Worm (Caenorhabditis elegans) whole organism, dauer: ENCODE data around the gene F57B9.3.

Experiments used
- unc-62 ChIP-seq: sonication (generic microtip); optimal IDR thresholded peaks from 2 replicates; lab custom pipeline; 2017; ENCODE audit warnings: missing biosample characterization, missing genetic modification reagents, missing genetic modification characterization

Gene F57B9.3

ce11 chrIII:6935269-6936017, 4.2 kb upstream of the F57B9.3 start, which contains the start of the genes F57B9.8 and coq-2:
F57B9.8 (minus strand) TSS chrIII:6935319.
coq-2 (plus strand) TSS chrIII:6935967.
- TF ChIP-seq unc-62: no peak

- TF ChIP-seq unc-62: no peak
These were observed 5.7 kb downstream of the F57B9.3 start for ce11 chrIII:6945319-6945718.

DNA sequence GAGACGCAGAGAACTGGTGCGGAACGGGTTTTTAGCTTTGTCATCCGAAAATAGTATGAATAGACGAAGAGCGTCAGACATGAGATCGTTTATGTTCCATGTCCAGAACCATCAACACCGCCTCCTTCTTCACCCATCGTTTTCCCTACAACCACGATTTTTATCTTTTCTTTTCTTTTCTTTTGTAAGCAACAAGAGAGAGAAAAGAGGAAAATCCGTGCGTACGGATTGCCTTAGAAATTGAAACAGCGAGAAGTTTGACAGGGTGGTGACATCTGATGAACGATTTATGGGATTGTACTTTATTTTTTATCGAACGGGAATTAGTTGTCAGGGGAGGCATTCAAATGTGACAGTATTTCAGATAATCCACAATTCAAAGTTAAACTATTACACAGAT, 6.1 kb downstream of the F57B9.3 start, which contains the start of gene abu-13:
TSS of gene abu-13 (minus strand) at position 152 of the 400 bp plus-strand sequence.
- no peak for TF ChIP-seq unc-62

DNA sequence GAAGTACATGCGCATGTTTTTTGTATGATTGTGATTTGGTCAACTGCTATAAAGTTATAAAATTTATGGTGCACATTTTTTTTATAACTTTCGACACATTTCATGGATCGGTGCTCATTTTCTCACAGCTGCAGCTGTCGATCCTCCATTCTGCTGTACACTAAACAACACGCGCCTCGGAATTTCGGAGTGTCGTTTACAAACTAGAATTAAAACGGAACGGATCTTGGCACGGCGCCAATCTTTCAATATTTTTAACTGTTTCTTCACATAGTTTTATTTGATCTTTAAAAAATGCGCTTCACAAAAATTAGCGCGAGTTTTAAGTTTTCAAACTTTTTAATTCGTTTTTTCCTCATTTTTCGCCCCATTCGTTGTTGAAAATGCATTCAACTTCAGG, 6.8 kb downstream of the F57B9.3 start, which contains the start of gene let-711:
TSS of gene let-711 (plus strand) at position 337 of the 400 bp plus-strand sequence.
- no peak for TF ChIP-seq unc-62

ce11 chrIII:6947896-6948295, 8.3 kb downstream of the F57B9.3 start:
- TF ChIP-seq unc-62: no peak

DNA sequence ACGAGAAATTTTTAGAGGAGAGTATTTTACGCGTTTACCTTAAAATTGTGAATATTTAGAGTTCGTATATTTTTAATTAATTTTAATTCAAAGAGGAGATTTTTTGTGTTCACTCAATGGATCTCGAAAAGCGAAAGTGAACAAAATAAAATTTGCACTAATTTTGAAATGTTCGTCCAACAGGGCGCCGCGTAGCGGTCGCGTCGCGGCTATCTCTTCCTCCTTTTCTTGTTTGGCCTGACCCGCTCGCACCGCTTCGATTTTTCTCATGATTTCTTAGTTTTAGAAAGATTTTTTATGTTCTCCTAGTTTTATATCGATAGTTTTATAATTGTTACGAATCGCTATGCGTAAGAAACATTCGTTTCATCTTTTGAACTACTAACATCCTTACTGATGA, 11.8 kb downstream of the F57B9.3 start:
- TF ChIP-seq unc-62: no peak

ce11 chrIII:6953373-6953772, 13.8 kb downstream of the F57B9.3 start:
- no peak for TF ChIP-seq unc-62

- TF ChIP-seq unc-62: no peak
These were observed 14.4 kb downstream of the F57B9.3 start for ce11 chrIII:6953978-6954377.

DNA sequence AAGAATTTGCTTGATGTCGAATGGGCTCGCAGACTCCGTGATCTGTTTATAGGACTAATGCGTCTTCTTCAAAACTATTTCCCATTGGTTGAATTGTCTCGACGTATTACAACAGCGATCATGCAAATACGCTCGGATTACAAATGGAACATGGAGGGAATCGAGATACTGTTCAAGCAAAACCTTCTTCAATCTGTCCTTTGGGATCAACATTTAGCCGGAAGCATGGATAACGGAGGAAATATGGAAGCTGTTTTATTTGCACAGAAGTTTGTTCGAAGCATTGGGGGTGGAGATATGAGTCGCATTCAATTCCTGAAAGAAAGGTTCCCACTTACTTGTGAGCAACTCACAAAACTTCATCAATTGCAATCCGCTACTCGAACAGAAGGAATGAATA, 16.1 kb downstream of the F57B9.3 start:
- TF ChIP-seq unc-62: no peak

DNA sequence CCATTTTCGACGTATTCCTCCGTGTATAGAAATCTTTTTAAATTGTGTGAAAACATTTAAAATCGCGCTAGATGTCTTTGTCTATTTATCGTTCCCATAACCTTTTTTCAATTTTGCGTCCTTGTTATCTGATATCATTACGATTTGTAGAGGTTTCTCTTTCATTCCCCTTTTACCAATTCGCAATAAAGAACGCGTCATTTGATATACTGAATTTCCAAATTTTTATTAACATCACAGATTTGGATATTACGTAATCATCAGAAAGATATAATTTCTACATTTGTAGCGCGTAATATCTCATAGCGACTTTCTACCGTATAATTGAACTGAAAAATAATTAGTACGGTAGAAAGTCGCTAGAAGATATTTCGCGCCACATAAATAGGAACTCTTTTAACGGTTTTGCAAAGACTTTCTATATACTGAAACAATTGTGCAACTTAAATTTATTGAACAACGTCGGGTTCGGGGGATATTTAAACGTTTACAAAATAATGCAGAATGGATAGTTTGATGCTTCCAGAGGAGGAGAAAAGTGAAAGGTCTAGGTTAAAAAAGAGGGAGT, 19.1 kb downstream of the F57B9.3 start:
- no peak for TF ChIP-seq unc-62

DNA sequence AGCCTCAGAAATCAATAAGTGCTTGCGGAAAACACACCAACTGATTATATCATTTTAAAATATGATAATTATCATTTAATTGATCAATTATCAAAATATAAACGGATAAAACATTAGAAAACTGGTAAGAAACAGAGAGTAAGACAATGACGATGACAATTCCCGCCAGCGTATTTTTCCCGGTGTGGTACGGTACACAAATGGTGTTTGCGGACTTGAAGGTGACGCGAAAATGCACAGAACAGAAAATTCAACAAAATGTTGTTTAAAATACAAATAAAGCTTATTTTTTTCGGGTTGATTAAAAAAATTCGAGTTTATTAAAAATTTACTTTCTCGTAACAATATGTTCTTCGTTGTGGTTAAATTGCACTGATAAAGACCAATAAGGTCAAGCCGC, 21.5 kb downstream of the F57B9.3 start:
- no peak for TF ChIP-seq unc-62

DNA sequence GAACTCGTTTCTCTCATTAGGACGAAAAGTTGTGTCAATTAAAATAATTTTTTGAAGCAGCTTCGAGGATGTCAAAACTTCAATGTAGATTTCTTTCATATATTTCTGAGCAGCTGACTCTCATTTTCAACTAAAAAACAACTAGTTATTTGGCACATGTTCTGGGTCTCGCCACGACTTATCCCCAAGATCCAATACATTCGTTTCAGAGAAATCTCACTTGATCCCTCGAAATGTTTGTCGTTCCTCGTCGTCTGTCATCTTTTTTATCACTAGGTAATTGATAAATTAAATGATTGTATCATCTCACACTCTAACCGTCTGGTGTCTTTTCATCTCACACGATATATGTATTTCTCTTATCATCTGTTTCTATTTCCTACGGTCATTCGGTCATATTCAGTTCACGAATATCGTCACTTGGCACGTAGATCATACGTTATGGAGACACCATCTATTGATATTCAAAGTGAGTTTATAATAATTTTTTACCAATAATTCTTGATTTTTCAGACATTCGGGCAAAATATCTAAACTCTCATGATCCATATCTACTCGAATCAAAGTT, 22.4 kb downstream of the F57B9.3 start, which contains the start of the genes rpn-6.1 and F57B9.1:
TSS of gene rpn-6.1 (minus strand) at position 65 of the 568 bp plus-strand sequence.
TSS of gene F57B9.1 (plus strand) at position 154 of the 568 bp plus-strand sequence.
- no peak for TF ChIP-seq unc-62

ce11 chrIII:6968080-6968639, 28.5 kb downstream of the F57B9.3 start, which contains the start of gene panl-2:
panl-2 (minus strand) TSS chrIII:6968130.
- TF ChIP-seq unc-62: no peak

DNA sequence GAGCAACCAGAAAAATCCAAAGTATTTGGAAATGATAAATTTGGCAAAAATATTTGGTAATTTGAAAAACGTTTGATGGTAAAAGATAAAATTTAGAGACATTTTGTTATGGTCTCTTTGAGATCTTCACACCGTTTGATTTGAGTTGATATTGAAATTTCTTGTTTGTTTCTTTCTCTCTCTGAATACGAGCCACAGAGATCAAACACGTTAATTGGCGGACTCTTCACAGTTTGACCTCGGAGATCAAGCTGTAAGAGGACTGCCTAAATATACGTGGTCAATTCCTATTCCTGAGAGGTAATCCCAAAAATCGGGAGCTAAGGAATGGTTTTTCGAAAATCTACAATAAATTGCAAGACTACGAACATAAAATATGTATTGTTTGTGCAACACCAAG, 29.0 kb downstream of the F57B9.3 start:
- no peak for TF ChIP-seq unc-62

ce11 chrIII:6969090-6969489, 29.5 kb downstream of the F57B9.3 start, which contains the start of gene F31E3.12:
F31E3.12 (plus strand) TSS chrIII:6969390.
- TF ChIP-seq unc-62: no peak

DNA sequence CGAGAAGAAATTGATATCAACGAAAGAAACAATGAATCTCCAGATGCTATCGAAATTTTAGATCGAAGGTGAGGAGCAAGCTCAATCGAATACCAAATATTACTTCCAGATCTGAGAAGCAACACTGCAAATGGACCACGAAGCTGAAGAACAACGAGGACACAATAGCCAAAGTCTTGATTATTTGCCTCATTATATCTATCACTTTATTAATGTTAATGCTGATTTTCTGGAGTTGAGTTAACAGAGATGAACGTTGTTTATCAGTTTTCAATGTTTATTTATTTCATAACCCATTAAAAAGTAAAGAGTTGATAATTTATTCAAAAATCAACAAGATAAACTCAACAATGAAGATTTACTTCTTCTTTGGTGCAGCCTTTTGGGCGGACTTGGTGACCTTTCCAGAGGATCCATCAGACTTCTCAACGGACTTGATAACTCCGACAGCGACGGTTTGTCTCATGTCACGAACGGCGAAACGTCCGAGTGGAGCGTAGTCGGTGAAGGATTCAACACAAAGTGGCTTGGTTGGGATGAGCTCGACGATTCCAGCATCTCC, 30.2 kb downstream of the F57B9.3 start:
- TF ChIP-seq unc-62: no peak

DNA sequence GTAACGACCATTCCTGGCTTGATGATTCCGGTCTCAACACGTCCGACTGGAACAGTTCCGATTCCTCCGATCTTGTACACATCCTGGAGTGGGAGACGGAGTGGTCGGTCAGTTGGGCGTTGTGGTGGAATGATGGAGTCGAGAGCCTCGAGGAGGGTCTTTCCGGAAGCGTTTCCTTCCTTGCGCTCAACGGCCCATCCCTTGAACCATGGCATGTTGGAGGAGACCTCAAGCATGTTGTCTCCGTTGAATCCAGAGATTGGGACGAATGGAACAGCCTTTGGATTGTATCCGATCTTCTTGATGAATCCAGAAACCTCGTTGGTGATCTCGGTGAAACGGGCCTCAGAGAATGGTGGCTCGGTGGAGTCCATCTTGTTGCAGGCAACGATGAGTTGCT, 31.1 kb downstream of the F57B9.3 start:
- no peak for TF ChIP-seq unc-62
